Worm (Caenorhabditis elegans): ENCODE measurements around the gene F14F7.7.

The F14F7.7 gene

DNA sequence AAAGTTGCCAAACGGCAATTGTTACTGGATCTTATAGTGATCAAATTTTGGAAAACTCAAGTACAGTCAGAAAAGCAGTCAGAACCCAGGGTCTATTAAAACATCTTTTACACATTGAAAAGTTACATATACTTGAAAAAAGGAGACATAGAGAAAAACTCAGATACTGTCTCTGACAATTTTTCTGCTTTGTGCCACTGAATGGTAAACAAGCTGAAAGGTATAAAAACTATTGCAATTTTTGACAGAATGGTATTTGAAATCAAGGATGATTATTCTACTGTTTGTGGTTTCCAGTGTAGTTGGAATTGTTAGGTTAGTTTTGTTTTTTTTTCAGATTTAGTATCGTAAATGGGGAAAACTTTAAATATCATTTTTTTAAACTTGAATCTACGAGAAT, 10.0 kb upstream of the F14F7.7 start, which contains the start of gene cyp-13A11:
TSS of gene cyp-13A11 (plus strand) at position 266 of the 400 bp plus-strand sequence.
- TF ChIP-seq ctbp-1 (GFP tag; IDR thresholded peaks at IDR 0.05) (no peak), dmd-9 (GFP tag; IDR thresholded peaks at IDR 0.05) (no peak), daf-16 (GFP tag; optimal IDR thresholded peaks at IDR 0.05) (no peak), daf-16 (tag; optimal IDR thresholded peaks at IDR 0.05) (peak; percentile 94), fkh-10 (GFP tag; optimal IDR thresholded peaks at IDR 0.05) (no peak), attf-4 (tag; optimal IDR thresholded peaks at IDR 0.05) (no peak), dmd-6 (GFP tag; IDR thresholded peaks at IDR 0.05) (no peak), ceh-32 (tag; optimal IDR thresholded peaks at IDR 0.05; ENCODE audit: poor library complexity) (no peak), fos-1 (tag; optimal IDR thresholded peaks at IDR 0.05) (no peak), Y48G9A.11 (GFP tag; IDR thresholded peaks at IDR 0.05) (no peak), lsy-2 (tag; optimal IDR thresholded peaks at IDR 0.05) (no peak), dpl-1 (GFP tag; optimal IDR thresholded peaks at IDR 0.05) (no peak), nhr-28 (tag; optimal IDR thresholded peaks at IDR 0.05) (peak; percentile 7), Y105C5A.15 (GFP tag; IDR thresholded peaks at IDR 0.05) (no peak), spr-1 (tag; optimal IDR thresholded peaks at IDR 0.05) (no peak)

DNA sequence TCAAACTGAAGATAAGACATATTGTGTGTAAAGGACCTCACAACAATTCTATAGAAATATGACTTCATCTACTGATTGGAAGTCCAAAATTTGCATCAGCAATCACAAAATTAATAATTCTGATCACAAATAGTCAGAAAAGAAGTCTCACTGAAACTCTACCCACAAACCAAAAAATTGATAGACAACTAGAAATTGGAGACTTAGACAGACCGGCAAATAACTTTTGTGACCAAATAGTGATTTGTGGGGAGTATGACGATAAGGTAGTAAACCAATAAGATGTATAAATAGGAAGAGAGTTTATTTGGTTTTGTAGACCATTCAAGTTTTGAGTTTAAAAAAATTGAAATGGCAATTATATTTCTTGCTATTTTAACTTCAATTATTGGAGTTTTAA, 6.4 kb upstream of the F14F7.7 start, which contains the start of gene cyp-13A12:
TSS of gene cyp-13A12 (plus strand) at position 267 of the 400 bp plus-strand sequence.
- TF ChIP-seq nhr-102 (tag; optimal IDR thresholded peaks at IDR 0.05) = peak; percentile 95
- TF ChIP-seq dmd-6 (GFP tag; IDR thresholded peaks at IDR 0.05) = no peak; the same call in 1 of the 2 replicates
- no peak for TF ChIP-seq zfp-2 (tag; optimal IDR thresholded peaks at IDR 0.05)
- no peak for TF ChIP-seq cey-2 (tag; optimal IDR thresholded peaks at IDR 0.05; ENCODE audit: borderline replicate concordance, insufficient read depth)
- TF ChIP-seq ceh-28 (tag; optimal IDR thresholded peaks at IDR 0.05) = no peak
- peak; percentile 49 for TF ChIP-seq pqm-1 (tag; optimal IDR thresholded peaks at IDR 0.05)
- TF ChIP-seq attf-4 (tag; optimal IDR thresholded peaks at IDR 0.05) = no peak
- TF ChIP-seq hlh-30 (tag; optimal IDR thresholded peaks at IDR 0.05; ENCODE audit: insufficient read depth) = no peak
- TF ChIP-seq daf-16 (GFP tag; optimal IDR thresholded peaks at IDR 0.05) = no peak
- peak; percentile 52 for TF ChIP-seq daf-16 (tag; optimal IDR thresholded peaks at IDR 0.05)
- TF ChIP-seq nhr-77 (tag; optimal IDR thresholded peaks at IDR 0.05) = no peak
- no peak for TF ChIP-seq ztf-11 (tag; optimal IDR thresholded peaks at IDR 0.05)
- TF ChIP-seq ceh-32 (tag; optimal IDR thresholded peaks at IDR 0.05; ENCODE audit: poor library complexity) = no peak
- no peak for TF ChIP-seq snpc-4 (tag; optimal IDR thresholded peaks at IDR 0.05)
- TF ChIP-seq vab-7 (GFP tag; IDR thresholded peaks at IDR 0.05) = no peak
- TF ChIP-seq ceh-62 (tag; optimal IDR thresholded peaks at IDR 0.05) = no peak
- TF ChIP-seq hif-1 (tag; optimal IDR thresholded peaks at IDR 0.05) = no peak
- no peak for TF ChIP-seq gei-8 (GFP tag; optimal IDR thresholded peaks at IDR 0.05)
- no peak for TF ChIP-seq nhr-76 (tag; optimal IDR thresholded peaks at IDR 0.05)
- no peak for TF ChIP-seq jun-1 (tag; optimal IDR thresholded peaks at IDR 0.05)
- no peak for TF ChIP-seq ces-1 (GFP tag; optimal IDR thresholded peaks at IDR 0.05)
- TF ChIP-seq F26F4.8 (GFP tag; conservative IDR thresholded peaks at IDR 0.05) = no peak
- no peak for TF ChIP-seq F49E8.2 (tag; optimal IDR thresholded peaks at IDR 0.05; ENCODE audit: borderline replicate concordance)
- TF ChIP-seq T20F7.1 (GFP tag; optimal IDR thresholded peaks at IDR 0.05) = no peak
- no peak for TF ChIP-seq unc-130 (GFP tag; optimal IDR thresholded peaks at IDR 0.05)
- no peak for TF ChIP-seq nhr-48 (tag; optimal IDR thresholded peaks at IDR 0.05)
- TF ChIP-seq skn-1 (tag; optimal IDR thresholded peaks at IDR 0.05) = no peak
- peak; percentile 46 for TF ChIP-seq nhr-28 (tag; optimal IDR thresholded peaks at IDR 0.05)

DNA sequence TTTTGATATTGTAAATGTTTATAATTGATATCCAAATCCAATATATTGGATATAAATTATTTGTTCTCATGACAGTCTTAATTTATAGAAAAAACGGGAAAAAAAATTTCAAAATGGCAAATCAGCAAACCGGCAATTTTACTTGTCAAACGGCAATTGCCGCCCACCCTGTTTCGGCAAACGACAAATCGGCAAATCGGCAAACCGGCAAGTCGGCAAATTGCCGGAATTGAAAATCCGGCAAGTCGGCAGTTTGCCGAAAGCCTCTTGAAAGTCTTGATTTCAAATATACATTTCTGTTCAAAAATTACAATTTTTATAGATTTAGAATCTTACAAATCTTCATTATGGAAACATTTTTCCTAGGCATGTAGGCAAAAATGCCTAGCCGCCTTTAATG, 2.8 kb upstream of the F14F7.7 start:
- TF ChIP-seq dmd-6 (GFP tag; IDR thresholded peaks at IDR 0.05) (no peak), F26F4.8 (GFP tag; conservative IDR thresholded peaks at IDR 0.05) (0 out of 2 replicates have a peak, but pooled peaks have one; percentile 58)

DNA sequence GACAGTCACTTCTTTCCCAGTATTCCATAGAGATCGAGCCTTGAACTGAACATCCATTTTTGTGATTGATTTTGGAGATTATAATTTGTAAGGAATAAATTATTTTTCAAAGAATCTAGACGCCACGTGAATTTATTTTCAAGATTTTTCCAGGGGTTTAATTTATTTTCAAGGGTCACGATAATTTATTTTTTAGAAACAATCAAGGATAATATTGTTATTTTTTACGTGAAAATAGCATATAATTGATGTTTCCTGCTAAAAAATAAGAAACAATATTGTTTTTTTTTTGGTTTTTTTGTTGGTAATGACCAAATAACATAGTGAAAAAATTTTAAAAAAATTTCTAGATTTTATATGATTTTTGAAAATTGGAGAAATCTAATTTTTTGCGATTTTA, 1.1 kb upstream of the F14F7.7 start, which contains the start of gene F14F7.4:
TSS of gene F14F7.4 (minus strand) at position 101 of the 400 bp plus-strand sequence.
- TF ChIP-seq Y105C5A.15 (GFP tag; IDR thresholded peaks at IDR 0.05) = no peak
- no peak for TF ChIP-seq hlh-30 (tag; optimal IDR thresholded peaks at IDR 0.05; ENCODE audit: insufficient read depth)
- TF ChIP-seq tag-97 (GFP tag; IDR thresholded peaks at IDR 0.05) = no peak
- TF ChIP-seq lin-1 (GFP tag; IDR thresholded peaks at IDR 0.05) = no peak
- no peak for TF ChIP-seq snpc-1.2 (GFP tag; IDR thresholded peaks at IDR 0.05)
- TF ChIP-seq ceh-82 (tag; optimal IDR thresholded peaks at IDR 0.05) = no peak
- no peak for TF ChIP-seq set-16 (GFP tag; IDR thresholded peaks at IDR 0.05)
- no peak for TF ChIP-seq snpc-4 (tag; optimal IDR thresholded peaks at IDR 0.05)
- no peak for TF ChIP-seq mdl-1 (tag; optimal IDR thresholded peaks at IDR 0.05)
- no peak for TF ChIP-seq egl-27 (tag; optimal IDR thresholded peaks at IDR 0.05)
- no peak for TF ChIP-seq D1046.2 (GFP tag; IDR thresholded peaks at IDR 0.05)
- TF ChIP-seq skn-1 (tag; optimal IDR thresholded peaks at IDR 0.05) = no peak
- TF ChIP-seq fkh-10 (GFP tag; optimal IDR thresholded peaks at IDR 0.05) = no peak
- no peak for TF ChIP-seq T20F7.1 (GFP tag; optimal IDR thresholded peaks at IDR 0.05)
- no peak for TF ChIP-seq pqm-1 (tag; optimal IDR thresholded peaks at IDR 0.05)
- no peak for TF ChIP-seq nhr-41 (GFP tag; IDR thresholded peaks at IDR 0.05)
- no peak for TF ChIP-seq zip-2 (tag; optimal IDR thresholded peaks at IDR 0.05)

Data from whole organism, L4 larva.